Fruit fly (Drosophila melanogaster): ENCODE results near the gene CG14711.

CG14711 gene

DNA sequence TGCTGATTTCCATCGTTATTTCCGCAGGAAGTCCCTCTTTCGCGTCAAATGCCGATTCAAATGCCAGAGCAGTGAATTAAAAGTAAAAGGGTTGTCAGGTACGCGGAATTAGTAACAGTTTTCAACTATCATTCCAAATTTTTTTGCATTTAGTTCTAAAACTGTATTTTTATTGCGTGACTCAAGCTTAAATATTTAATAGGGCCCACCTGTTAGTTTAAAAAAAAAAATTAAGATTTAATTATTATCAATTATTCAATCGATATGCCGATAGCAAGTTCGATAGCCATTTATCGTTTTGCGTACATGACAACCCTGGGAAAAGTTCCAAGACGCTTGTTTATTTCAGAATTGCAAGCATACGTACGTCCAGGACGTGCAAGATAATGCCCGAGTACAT is at the start of gene CG14711 (continued):
- TF ChIP-seq gsb (GFP tag; IDR thresholded peaks at IDR 0.05) (0 out of 2 replicates have a peak, but pooled peaks have one; percentile 28), dmrt11E (tag; optimal IDR thresholded peaks at IDR 0.05) (peak; percentile 86), CG31388 (GFP tag; optimal IDR thresholded peaks at IDR 0.05) (peak; percentile 62), Hsf (GFP tag; optimal IDR thresholded peaks at IDR 0.05) (peak; percentile 89), Hand (GFP tag; optimal IDR thresholded peaks at IDR 0.05) (peak; percentile 53), Oaz (GFP tag; IDR thresholded peaks at IDR 0.05) (peak; percentile 65), CG13123 (GFP tag; optimal IDR thresholded peaks at IDR 0.05) (peak; percentile 68), CG8924 (tag; optimal IDR thresholded peaks at IDR 0.05) (peak; percentile 88), slou (GFP tag; optimal IDR thresholded peaks at IDR 0.05) (peak; percentile 66), sug (tag; optimal IDR thresholded peaks at IDR 0.05) (peak; percentile 86), bsh (GFP tag; optimal IDR thresholded peaks at IDR 0.05) (peak in 1 of 2 experiments; percentile 91), org-1 (GFP tag; optimal IDR thresholded peaks at IDR 0.05) (peak; percentile 56), Spps (tag; optimal IDR thresholded peaks at IDR 0.05) (peak; percentile 86), grn (GFP tag; optimal IDR thresholded peaks at IDR 0.05) (peak; percentile 58), CG12744 (GFP tag; optimal IDR thresholded peaks at IDR 0.05) (peak; percentile 73), Taf1 (GFP tag; IDR thresholded peaks at IDR 0.05) (peak; percentile 51), bigmax (GFP tag; optimal IDR thresholded peaks at IDR 0.05) (no peak), CG34376 (GFP tag; optimal IDR thresholded peaks at IDR 0.05) (peak; percentile 83), sima (GFP tag; optimal IDR thresholded peaks at IDR 0.05) (no peak), lov (optimal IDR thresholded peaks at IDR 0.05) (no peak), lov (GFP tag; IDR thresholded peaks at IDR 0.05) (peak; percentile 83; the same call in 2 of the 3 replicates), HmgZ (tag; optimal IDR thresholded peaks at IDR 0.05) (peak; percentile 90), Ets97D (GFP tag; optimal IDR thresholded peaks at IDR 0.05) (peak; percentile 78), CG7372 (GFP tag; IDR thresholded peaks at IDR 0.05) (peak; percentile 81), CG7928 (GFP tag; optimal IDR thresholded peaks at IDR 0.05) (peak; percentile 14), CG11723 (GFP tag; optimal IDR thresholded peaks at IDR 0.05) (no peak), CG10321 (GFP tag; IDR thresholded peaks at IDR 0.05) (peak; percentile 30; the same call in 1 of the 2 replicates), Gug (GFP tag; IDR thresholded peaks at IDR 0.05) (peak; percentile 72; the same call in 3 of the 4 replicates), ab (GFP tag; optimal IDR thresholded peaks at IDR 0.05) (no peak), CG3407 (GFP tag; optimal IDR thresholded peaks at IDR 0.05) (peak; percentile 62), CG11093 (GFP tag; IDR thresholded peaks at IDR 0.05) (peak; percentile 59; the same call in 1 of the 3 replicates), ind (GFP tag; optimal IDR thresholded peaks at IDR 0.05) (peak; percentile 86), Chrac-16 (GFP tag; optimal IDR thresholded peaks at IDR 0.05) (peak; percentile 86), CG1647 (GFP tag; optimal IDR thresholded peaks at IDR 0.05) (peak; percentile 67), CG17568 (GFP tag; optimal IDR thresholded peaks at IDR 0.05) (no peak), br (optimal IDR thresholded peaks at IDR 0.05) (no peak), jing (GFP tag; optimal IDR thresholded peaks at IDR 0.05) (no peak), B-H1 (GFP tag; IDR thresholded peaks at IDR 0.05) (peak; percentile 67; the same call in 2 of the 3 replicates), az2 (GFP tag; optimal IDR thresholded peaks at IDR 0.05) (peak; percentile 90), Rx (GFP tag; IDR thresholded peaks at IDR 0.05) (peak; percentile 42; the same call in 1 of the 2 replicates), insv (GFP tag; optimal IDR thresholded peaks at IDR 0.05) (peak in 1 of 2 experiments; percentile 63), sim (GFP tag; IDR thresholded peaks at IDR 0.05) (peak; percentile 72), CG17385 (GFP tag; optimal IDR thresholded peaks at IDR 0.05) (peak; percentile 77), tll (GFP tag; optimal IDR thresholded peaks at IDR 0.05) (peak in 1 of 2 experiments; percentile 10), CG9437 (GFP tag; optimal IDR thresholded peaks at IDR 0.05) (peak; percentile 69), ken (GFP tag; IDR thresholded peaks at IDR 0.05) (peak; percentile 65; the same call in 1 of the 3 replicates), Ptx1 (GFP tag; IDR thresholded peaks at IDR 0.05) (peak; percentile 87), Dad (GFP tag; optimal IDR thresholded peaks at IDR 0.05) (peak; percentile 57), tna (GFP tag; IDR thresholded peaks at IDR 0.05; ENCODE audit: partially characterized antibody) (peak; percentile 63; the same call in 1 of the 2 replicates), CG14965 (GFP tag; optimal IDR thresholded peaks at IDR 0.05; ENCODE audit: borderline replicate concordance) (no peak), CG3995 (GFP tag; optimal IDR thresholded peaks at IDR 0.05) (peak; percentile 96)

All from whole organism, embryonic.